Fruit fly (Drosophila melanogaster): ENCODE results near the gene bru3.

The bru3 gene

dm6 chr3L:13486041-13486859 lies 316.9 kb downstream of the bru3 start, which contains the start of the genes Abp1 and Tgi (continued):
- TF ChIP-seq CG15011 (GFP tag; optimal IDR thresholded peaks at IDR 0.05) (no peak), CG14050 (GFP tag; IDR thresholded peaks at IDR 0.05) (no peak), Bteb2 (GFP tag; optimal IDR thresholded peaks at IDR 0.05) (peak; percentile 39), Sry-δ (GFP tag; optimal IDR thresholded peaks at IDR 0.05) (peak; percentile 93), Camta (GFP tag; optimal IDR thresholded peaks at IDR 0.05) (peak; percentile 4), CG30403 (GFP tag; optimal IDR thresholded peaks at IDR 0.05) (peak; percentile 43), eve (GFP tag; optimal IDR thresholded peaks at IDR 0.05) (no peak), dmrt11E (tag; optimal IDR thresholded peaks at IDR 0.05) (peak; percentile 23), CG4820 (GFP tag; optimal IDR thresholded peaks at IDR 0.05) (no peak), twi (tag; optimal IDR thresholded peaks at IDR 0.05) (no peak), CG17328 (GFP tag; IDR thresholded peaks at IDR 0.05) (no peak), Aef1 (GFP tag; IDR thresholded peaks at IDR 0.05) (peak; percentile 35), YL-1 (GFP tag; optimal IDR thresholded peaks at IDR 0.05) (peak; percentile 16), Nf-YC (tag; optimal IDR thresholded peaks at IDR 0.05) (no peak), CG15269 (tag; optimal IDR thresholded peaks at IDR 0.05) (peak; percentile 21), NFAT (GFP tag; IDR thresholded peaks at IDR 0.05) (peak; percentile 65), zfh1 (GFP tag; IDR thresholded peaks at IDR 0.05) (no peak), org-1 (GFP tag; optimal IDR thresholded peaks at IDR 0.05) (no peak), Gsc (GFP tag; IDR thresholded peaks at IDR 0.05) (no peak), Atf3 (GFP tag; optimal IDR thresholded peaks at IDR 0.05) (no peak), Dad (GFP tag; optimal IDR thresholded peaks at IDR 0.05) (peak; percentile 29), sc (optimal IDR thresholded peaks at IDR 0.05) (no peak), sc (GFP tag; optimal IDR thresholded peaks at IDR 0.05) (no peak), dpn (GFP tag; optimal IDR thresholded peaks at IDR 0.05) (peak; percentile 27 to 67), CG12391 (tag; optimal IDR thresholded peaks at IDR 0.05) (peak; percentile 60), CG15073 (GFP tag; optimal IDR thresholded peaks at IDR 0.05) (no peak), yki (optimal IDR thresholded peaks at IDR 0.05) (no peak), CG12769 (tag; optimal IDR thresholded peaks at IDR 0.05) (peak; percentile 65), ranshi (GFP tag; IDR thresholded peaks at IDR 0.05) (0 out of 2 replicates have a peak, but pooled peaks have one; percentile 20), chm (GFP tag; IDR thresholded peaks at IDR 0.05) (peak; percentile 59; the same call in 1 of the 2 replicates), ato (GFP tag; IDR thresholded peaks at IDR 0.05; ENCODE audit: partially characterized antibody) (peak; percentile 79), bigmax (GFP tag; optimal IDR thresholded peaks at IDR 0.05) (no peak), Hmx (GFP tag; optimal IDR thresholded peaks at IDR 0.05) (no peak), trh (GFP tag; optimal IDR thresholded peaks at IDR 0.05) (no peak), CHES-1-like (GFP tag; optimal IDR thresholded peaks at IDR 0.05) (peak; percentile 47), Elba2 (GFP tag; optimal IDR thresholded peaks at IDR 0.05) (no peak), emc (GFP tag; optimal IDR thresholded peaks at IDR 0.05) (no peak), CG3281 (GFP tag; optimal IDR thresholded peaks at IDR 0.05) (no peak), D19A (tag; optimal IDR thresholded peaks at IDR 0.05) (no peak), gt (GFP tag; IDR thresholded peaks at IDR 0.05) (no peak), E2f2 (GFP tag; IDR thresholded peaks at IDR 0.05) (peak; percentile 72), MESR4 (GFP tag; optimal IDR thresholded peaks at IDR 0.05) (peak; percentile 34), CG16815 (GFP tag; optimal IDR thresholded peaks at IDR 0.05) (no peak), Dek (tag; optimal IDR thresholded peaks at IDR 0.05) (peak; percentile 7), Rx (GFP tag; IDR thresholded peaks at IDR 0.05) (no peak), dati (GFP tag; IDR thresholded peaks at IDR 0.05) (no peak), fd102C (GFP tag; optimal IDR thresholded peaks at IDR 0.05) (no peak), Poxn (GFP tag; IDR thresholded peaks at IDR 0.05) (no peak), Fer1 (GFP tag; optimal IDR thresholded peaks at IDR 0.05) (no peak), slbo (GFP tag; IDR thresholded peaks at IDR 0.05) (peak; percentile 72), vfl (GFP tag; optimal IDR thresholded peaks at IDR 0.05) (no peak), wor (GFP tag; IDR thresholded peaks at IDR 0.05) (no peak)

All from whole organism, embryonic.